Worm (Caenorhabditis elegans): ENCODE measurements around the gene F31F4.1.

ce11 chrV:727484-728351 lies 43.9 kb downstream of the F31F4.1 start, which contains the start of the genes icl-1 and srh-2:
- TF ChIP-seq snpc-4 (tag; optimal IDR thresholded peaks at IDR 0.05), result no peak
- TF ChIP-seq blmp-1 (tag; optimal IDR thresholded peaks at IDR 0.05), result no peak
- TF ChIP-seq ceh-83 (GFP tag; optimal IDR thresholded peaks at IDR 0.05), result no peak
- no peak for TF ChIP-seq ztf-11 (tag; optimal IDR thresholded peaks at IDR 0.05)
- no peak for TF ChIP-seq unc-39 (tag; optimal IDR thresholded peaks at IDR 0.05)
- TF ChIP-seq lsy-2 (tag; optimal IDR thresholded peaks at IDR 0.05), result no peak
- no peak for TF ChIP-seq ces-1 (GFP tag; optimal IDR thresholded peaks at IDR 0.05)
- no peak for TF ChIP-seq nhr-237 (tag; optimal IDR thresholded peaks at IDR 0.05)

All from whole organism, mixed stage, embryonic.